Fruit fly (Drosophila melanogaster) whole organism, embryonic: ENCODE measurements around the gene CG14153.
A peak's percentile ranks its signal among the peaks of the same experiment; 100 is the strongest.

Source experiments
- Abd-B ChIP-seq: fragments of 200-800 bp; sonication (Bioruptor generic); optimal IDR thresholded peaks from 2 replicates; lab custom pipeline; 2018; ENCODE audit warnings: missing biosample characterization, mild to moderate bottlenecking, missing genetic modification characterization, moderate library complexity
- Bgb ChIP-seq: fragments of 200-800 bp; sonication (Bioruptor generic); IDR thresholded peaks from 2 replicates; pipeline ENCODE4 v1.3.6; 2022; ENCODE audit warnings: missing biosample characterization, missing genetic modification characterization; ENCODE audit not compliant: partially characterized antibody
- CG13123 ChIP-seq: fragments of 200-800 bp; sonication (Bioruptor generic); optimal IDR thresholded peaks from 2 replicates; lab custom pipeline; 2016; ENCODE audit warnings: missing biosample characterization, missing genetic modification characterization
- CG15696 ChIP-seq: fragments of 200-800 bp; sonication (Bioruptor generic); optimal IDR thresholded peaks from 2 replicates; lab custom pipeline; 2019; ENCODE audit warnings: missing biosample characterization, mild to moderate bottlenecking, missing genetic modification characterization, moderate library complexity
- CG1602 ChIP-seq: fragments of 200-800 bp; sonication (Bioruptor generic); optimal IDR thresholded peaks from 3 replicates; lab custom pipeline; 2016; ENCODE audit warnings: missing biosample characterization, missing genetic modification characterization
- CG18011 ChIP-seq: fragments of 200-800 bp; sonication (Bioruptor generic); optimal IDR thresholded peaks from 2 replicates; lab custom pipeline; 2017; ENCODE audit warnings: missing biosample characterization, missing genetic modification characterization, mild to moderate bottlenecking, moderate library complexity, missing genotype
- CG18599 ChIP-seq: fragments of 200-800 bp; sonication (Bioruptor generic); optimal IDR thresholded peaks from 3 replicates; lab custom pipeline; 2017; ENCODE audit warnings: missing biosample characterization, missing genetic modification characterization, mild to moderate bottlenecking, moderate library complexity, missing genetic modification reagents
- CG2129 ChIP-seq: fragments of 200-800 bp; sonication (Bioruptor generic); IDR thresholded peaks from 2 replicates; pipeline ENCODE4 v1.3.6; 2022; ENCODE audit warnings: missing biosample characterization, missing genetic modification characterization; ENCODE audit not compliant: partially characterized antibody
- CG30403 ChIP-seq: fragments of 200-800 bp; sonication (Bioruptor generic); optimal IDR thresholded peaks from 3 replicates; lab custom pipeline; 2016; ENCODE audit warnings: missing biosample characterization, missing genetic modification characterization
- CG3065 ChIP-seq: fragments of 200-800 bp; sonication (Bioruptor generic); optimal IDR thresholded peaks from 2 replicates; lab custom pipeline; 2016; ENCODE audit warnings: missing biosample characterization, missing genetic modification characterization
- CG3163 ChIP-seq: fragments of 200-800 bp; sonication (Bioruptor generic); optimal IDR thresholded peaks from 3 replicates; lab custom pipeline; 2016; ENCODE audit warnings: missing biosample characterization, missing genetic modification characterization
- CG32532 ChIP-seq: fragments of 200-800 bp; sonication (Bioruptor generic); IDR thresholded peaks from 2 replicates; pipeline ENCODE4 v1.3.6; 2022; ENCODE audit warnings: missing biosample characterization, missing genetic modification characterization
- CG34422 ChIP-seq: fragments of 200-800 bp; sonication (Bioruptor generic); IDR thresholded peaks from 3 replicates; pipeline ENCODE4 v1.3.6; 2022; ENCODE audit warnings: missing biosample characterization, missing genetic modification characterization
- CG6765 ChIP-seq: fragments of 200-800 bp; sonication (Bioruptor generic); optimal IDR thresholded peaks from 3 replicates; lab custom pipeline; 2017; ENCODE audit warnings: missing biosample characterization, mild to moderate bottlenecking, missing genetic modification characterization
- CG6854 ChIP-seq: fragments of 200-800 bp; sonication (Bioruptor generic); optimal IDR thresholded peaks from 3 replicates; lab custom pipeline; 2017; ENCODE audit warnings: missing biosample characterization, mild to moderate bottlenecking, missing genetic modification characterization
- CG7987 ChIP-seq: fragments of 200-800 bp; sonication (Bioruptor generic); optimal IDR thresholded peaks from 2 replicates; lab custom pipeline; 2018; ENCODE audit warnings: missing biosample characterization, mild to moderate bottlenecking, missing genetic modification characterization, moderate library complexity
- CG8089 ChIP-seq: fragments of 200-800 bp; sonication (Bioruptor generic); optimal IDR thresholded peaks from 3 replicates; lab custom pipeline; 2016; ENCODE audit warnings: missing biosample characterization, missing genetic modification characterization
- D19B ChIP-seq: fragments of 200-800 bp; sonication (Bioruptor generic); optimal IDR thresholded peaks from 2 replicates; lab custom pipeline; 2017; ENCODE audit warnings: missing biosample characterization, mild to moderate bottlenecking, missing genetic modification characterization
- GATAe ChIP-seq: fragments of 200-800 bp; sonication (Bioruptor generic); conservative IDR thresholded peaks from 2 replicates; pipeline ENCODE4 v1.3.6; 2022; ENCODE audit warnings: missing biosample characterization, missing genetic modification characterization
- Hey ChIP-seq: fragments of 200-800 bp; sonication (Bioruptor generic); optimal IDR thresholded peaks from 3 replicates; lab custom pipeline; 2018; ENCODE audit warnings: missing biosample characterization, mild to moderate bottlenecking, missing genetic modification characterization
- Hr39 ChIP-seq: fragments of >200 bp; optimal IDR thresholded peaks from 2 replicates; lab custom pipeline; 2017
- Meics ChIP-seq: fragments of 200-800 bp; sonication (Bioruptor generic); optimal IDR thresholded peaks from 2 replicates; lab custom pipeline; 2017; ENCODE audit warnings: missing biosample characterization, mild to moderate bottlenecking, missing genetic modification characterization
- NFAT ChIP-seq: fragments of 200-800 bp; sonication (Bioruptor generic); IDR thresholded peaks from 2 replicates; pipeline ENCODE4 v1.3.6; 2022; ENCODE audit warnings: missing biosample characterization, missing genetic modification characterization
- Six4 ChIP-seq: fragments of 200-800 bp; sonication (Bioruptor generic); optimal IDR thresholded peaks from 2 replicates; lab custom pipeline; 2016; ENCODE audit warnings: missing biosample characterization, missing genetic modification characterization
- Sox102F ChIP-seq: fragments of 200-800 bp; sonication (Bioruptor generic); optimal IDR thresholded peaks from 2 replicates; lab custom pipeline; 2018; ENCODE audit warnings: missing biosample characterization, mild to moderate bottlenecking, missing genetic modification characterization, moderate library complexity
- Stat92E ChIP-seq, 3 experiments: fragments of >200 bp in 2 of 3; fragments of 200-800 bp in 1 of 3; sonication (Bioruptor generic) in 1 of 3; optimal IDR thresholded peaks; 2 replicates each; lab custom pipeline; 2017 to 2019; ENCODE audit warnings: missing biosample characterization in 3 of 3, missing genetic modification characterization in 3 of 3, mild to moderate bottlenecking in 1 of 3, moderate library complexity in 1 of 3
- Xbp1 ChIP-seq: fragments of 200-800 bp; sonication (Bioruptor generic); optimal IDR thresholded peaks from 3 replicates; lab custom pipeline; 2016; ENCODE audit warnings: missing biosample characterization, mild to moderate bottlenecking, missing genetic modification characterization
- al ChIP-seq: fragments of 200-800 bp; sonication (Bioruptor generic); IDR thresholded peaks from 2 replicates; pipeline ENCODE4 v1.3.6; 2022; ENCODE audit warnings: missing biosample characterization, missing genetic modification characterization
- ash1 ChIP-seq: fragments of 200-800 bp; sonication (Bioruptor generic); optimal IDR thresholded peaks from 2 replicates; lab custom pipeline; 2018; ENCODE audit warnings: missing biosample characterization, mild to moderate bottlenecking, missing genetic modification characterization
- chinmo ChIP-seq: fragments of 200-800 bp; sonication (Bioruptor generic); IDR thresholded peaks from 4 replicates; pipeline ENCODE4 v1.3.6; 2022; ENCODE audit warnings: missing biosample characterization, missing genetic modification characterization; ENCODE audit not compliant: partially characterized antibody
- crp ChIP-seq, 2 experiments: fragments of 200-800 bp; sonication (Bioruptor generic); optimal IDR thresholded peaks; 2 replicates in 1 of 2; 3 replicates in 1 of 2; lab custom pipeline; 2017; ENCODE audit warnings: missing biosample characterization in 2 of 2, missing genetic modification characterization in 2 of 2, mild to moderate bottlenecking in 1 of 2, moderate library complexity in 1 of 2
- fd3F ChIP-seq: fragments of 200-800 bp; sonication (Bioruptor generic); optimal IDR thresholded peaks from 2 replicates; lab custom pipeline; 2018; ENCODE audit warnings: missing biosample characterization, mild to moderate bottlenecking, missing genetic modification characterization, moderate library complexity
- her ChIP-seq: fragments of 200-800 bp; sonication (Bioruptor generic); optimal IDR thresholded peaks from 2 replicates; lab custom pipeline; 2016; ENCODE audit warnings: missing biosample characterization, missing genetic modification characterization
- inv ChIP-seq: fragments of 200-800 bp; sonication (Bioruptor generic); IDR thresholded peaks from 2 replicates; pipeline ENCODE4 v1.3.6; 2022; ENCODE audit warnings: missing biosample characterization, missing genetic modification characterization; ENCODE audit not compliant: partially characterized antibody
- jing ChIP-seq: fragments of 200-800 bp; sonication (Bioruptor generic); optimal IDR thresholded peaks from 2 replicates; lab custom pipeline; 2018; ENCODE audit warnings: missing biosample characterization, mild to moderate bottlenecking, missing genetic modification characterization
- kah ChIP-seq: fragments of 200-800 bp; sonication (Bioruptor generic); optimal IDR thresholded peaks from 2 replicates; lab custom pipeline; 2018; ENCODE audit warnings: missing biosample characterization, mild to moderate bottlenecking, missing genetic modification characterization
- lola ChIP-seq, 3 experiments: fragments of >200 bp in 2 of 3; fragments of 200-800 bp in 1 of 3; sonication (Bioruptor generic) in 1 of 3; optimal IDR thresholded peaks; 2 replicates each; lab custom pipeline; 2017 to 2019; ENCODE audit warnings: missing biosample characterization in 3 of 3, missing genetic modification characterization in 3 of 3, mild to moderate bottlenecking in 1 of 3, moderate library complexity in 1 of 3
- luna ChIP-seq: fragments of 200-800 bp; sonication (Bioruptor generic); optimal IDR thresholded peaks from 2 replicates; lab custom pipeline; 2016; ENCODE audit warnings: missing biosample characterization, missing genetic modification characterization
- pros ChIP-seq: fragments of 200-800 bp; sonication (Bioruptor generic); optimal IDR thresholded peaks from 3 replicates; lab custom pipeline; 2019; ENCODE audit warnings: missing biosample characterization, mild to moderate bottlenecking, missing genetic modification characterization, moderate library complexity
- pum ChIP-seq: fragments of 200-800 bp; sonication (Bioruptor generic); optimal IDR thresholded peaks from 2 replicates; lab custom pipeline; 2016; ENCODE audit warnings: missing biosample characterization, missing genetic modification characterization
- pzg ChIP-seq: fragments of 200-800 bp; sonication (Bioruptor generic); optimal IDR thresholded peaks from 3 replicates; lab custom pipeline; 2018; ENCODE audit warnings: missing biosample characterization, mild to moderate bottlenecking, missing genetic modification characterization, moderate library complexity
- slbo ChIP-seq: fragments of 200-800 bp; sonication (Bioruptor generic); IDR thresholded peaks from 2 replicates; pipeline ENCODE4 v1.3.6; 2022; ENCODE audit warnings: missing biosample characterization, missing genetic modification characterization
- slp2 ChIP-seq: fragments of 200-800 bp; sonication (Bioruptor generic); optimal IDR thresholded peaks from 2 replicates; lab custom pipeline; 2016; ENCODE audit warnings: missing biosample characterization, missing genetic modification characterization
- so ChIP-seq: fragments of 200-800 bp; sonication (Bioruptor generic); IDR thresholded peaks from 3 replicates; pipeline ENCODE4 v1.3.6; 2022; ENCODE audit warnings: missing biosample characterization, missing genetic modification characterization
- tll ChIP-seq, 2 experiments: fragments of 200-800 bp in 1 of 2; fragments of >200 bp in 1 of 2; sonication (Bioruptor generic) in 1 of 2; optimal IDR thresholded peaks; 2 replicates each; lab custom pipeline; 2017 to 2019; ENCODE audit warnings: missing biosample characterization in 2 of 2, missing genetic modification characterization in 2 of 2, mild to moderate bottlenecking in 1 of 2, moderate library complexity in 1 of 2
- tna ChIP-seq: fragments of 200-800 bp; sonication (Bioruptor generic); IDR thresholded peaks from 2 replicates; pipeline ENCODE4 v1.3.6; 2022; ENCODE audit warnings: missing biosample characterization, missing genetic modification characterization; ENCODE audit not compliant: partially characterized antibody
- unc-4 ChIP-seq: fragments of 200-800 bp; sonication (Bioruptor generic); IDR thresholded peaks from 2 replicates; pipeline ENCODE4 v1.3.6; 2022; ENCODE audit warnings: missing biosample characterization, missing genetic modification characterization; ENCODE audit not compliant: partially characterized antibody
- vfl ChIP-seq: fragments of 200-800 bp; sonication (Bioruptor generic); optimal IDR thresholded peaks from 2 replicates; lab custom pipeline; 2016; ENCODE audit warnings: missing biosample characterization, missing genetic modification characterization

The CG14153 gene

dm6 chr3L:10664511-10665062 is 21.3 kb downstream of the CG14153 start, which contains the start of gene simj (continued):
- no peak for TF ChIP-seq fd3F
- TF ChIP-seq CG6765 (GFP tag; lab: Kevin White, UChicago): peak; percentile 59
- peak; percentile 48 for TF ChIP-seq luna (GFP tag; lab: Kevin White, UChicago)
- TF ChIP-seq Meics (GFP tag; lab: Kevin White, UChicago): peak; percentile 51
- TF ChIP-seq CG32532: peak; percentile 66
- no peak for TF ChIP-seq Sox102F (GFP tag; lab: Kevin White, UChicago)
- peak; percentile 57; the same call in 1 of the 3 replicates for TF ChIP-seq so (GFP tag; lab: Robert Waterston, UW)
- TF ChIP-seq CG18011: no peak
- no peak for TF ChIP-seq D19B (GFP tag; lab: Kevin White, UChicago)
- peak; percentile 67 for TF ChIP-seq kah
- peak; percentile 18 for TF ChIP-seq pros (GFP tag; lab: Kevin White, UChicago)
- peak; percentile 18 for TF ChIP-seq CG30403 (GFP tag; lab: Kevin White, UChicago)
- TF ChIP-seq CG34422: peak; percentile 91
- peak; percentile 94 for TF ChIP-seq Bgb (GFP tag; lab: Robert Waterston, UW)
- peak; percentile 4 for TF ChIP-seq slp2 (GFP tag; lab: Kevin White, UChicago)
- TF ChIP-seq pzg (GFP tag; lab: Kevin White, UChicago): peak; percentile 97
- no peak for TF ChIP-seq CG1602
- TF ChIP-seq CG2129 (GFP tag; lab: Robert Waterston, UW): peak; percentile 44; the same call in 1 of the 2 replicates
- TF ChIP-seq Hr39 (lab: Kevin White, UChicago): no peak
- TF ChIP-seq CG18599: peak; percentile 61
- TF ChIP-seq CG8089 (GFP tag; lab: Kevin White, UChicago): peak; percentile 23
- TF ChIP-seq jing (GFP tag; lab: Kevin White, UChicago): no peak
- TF ChIP-seq vfl: peak; percentile 55
- peak; percentile 70 for TF ChIP-seq CG7987
- TF ChIP-seq tll (GFP tag; optimal IDR thresholded peaks at IDR 0.05; lab: Kevin White, UChicago): no peak
- no peak for TF ChIP-seq CG3065
- TF ChIP-seq Stat92E (GFP tag; optimal IDR thresholded peaks at IDR 0.05; lab: Kevin White, UChicago): peak in 1 of 3 experiments; percentile 75
- no peak for TF ChIP-seq Six4 (GFP tag; lab: Kevin White, UChicago)
- TF ChIP-seq al (GFP tag; lab: Robert Waterston, UW): no peak
- TF ChIP-seq her (GFP tag; lab: Kevin White, UChicago): peak; percentile 80
- peak; percentile 85 for TF ChIP-seq unc-4 (GFP tag; lab: Robert Waterston, UW)
- TF ChIP-seq chinmo (GFP tag; lab: Robert Waterston, UW): peak; percentile 96
- TF ChIP-seq CG3163: peak; percentile 83
- TF ChIP-seq CG6854 (GFP tag; lab: Kevin White, UChicago): no peak
- TF ChIP-seq GATAe (GFP tag; lab: Robert Waterston, UW): peak; percentile 40; the same call in 1 of the 2 replicates
- peak; percentile 68; the same call in 1 of the 2 replicates for TF ChIP-seq NFAT (GFP tag; lab: Robert Waterston, UW)
- peak in 1 of 2 experiments; percentile 63 for TF ChIP-seq crp (GFP tag; optimal IDR thresholded peaks at IDR 0.05; lab: Kevin White, UChicago)
- TF ChIP-seq slbo (GFP tag; lab: Robert Waterston, UW): peak; percentile 51
- peak in 1 of 3 experiments; percentile 41 for TF ChIP-seq lola (GFP tag; optimal IDR thresholded peaks at IDR 0.05; lab: Kevin White, UChicago)
- TF ChIP-seq inv (GFP tag; lab: Robert Waterston, UW): peak; percentile 72
- no peak for TF ChIP-seq pum
- TF ChIP-seq CG13123 (GFP tag; lab: Kevin White, UChicago): no peak
- TF ChIP-seq Hey: peak; percentile 42
- TF ChIP-seq Abd-B (GFP tag; lab: Kevin White, UChicago): no peak
- TF ChIP-seq ash1 (GFP tag; lab: Kevin White, UChicago): peak; percentile 77
- TF ChIP-seq tna (GFP tag; lab: Robert Waterston, UW): peak; percentile 84
- peak; percentile 49 for TF ChIP-seq Xbp1 (GFP tag; lab: Kevin White, UChicago)
- peak; percentile 6 for TF ChIP-seq CG15696 (tag; lab: Kevin White, UChicago)
